Worm (Caenorhabditis elegans) whole organism, young adult: Measurements from ENCODE around the gene rpt-3.

Experiments
- B0019.2 ChIP-seq: fragments of 200-800 bp; sonication (Bioruptor generic); conservative IDR thresholded peaks from 2 replicates; pipeline ENCODE4 v1.3.6; 2022; ENCODE audit warnings: missing genetic modification reagents, missing genetic modification characterization, missing compliant biosample characterization
- B0035.1 ChIP-seq: sonication (generic microtip); optimal IDR thresholded peaks from 2 replicates; lab custom pipeline; 2016; ENCODE audit warnings: missing genetic modification characterization, mild to moderate bottlenecking, missing compliant biosample characterization, missing genotype, missing genetic modification reagents
- D2030.7 ChIP-seq: fragments of 200-800 bp; sonication (Bioruptor generic); IDR thresholded peaks from 2 replicates; pipeline ENCODE4 v1.3.6; 2022; ENCODE audit warnings: missing genetic modification reagents, missing genetic modification characterization, missing compliant biosample characterization
- F23B12.7 ChIP-seq: sonication (generic microtip); optimal IDR thresholded peaks from 2 replicates; lab custom pipeline; 2017; ENCODE audit warnings: missing genetic modification characterization, mild to moderate bottlenecking, missing compliant biosample characterization, antibody characterized with exemption, moderate library complexity; ENCODE audit not compliant: insufficient read depth
- F33H1.4 ChIP-seq: fragments of 200-800 bp; sonication (Bioruptor generic); IDR thresholded peaks from 2 replicates; pipeline ENCODE4 v1.3.6; 2022; ENCODE audit warnings: missing genetic modification reagents, missing genetic modification characterization, missing compliant biosample characterization
- F39B2.1 ChIP-seq: fragments of 200-800 bp; sonication (Bioruptor generic); IDR thresholded peaks from 2 replicates; pipeline ENCODE4 v1.3.6; 2022; ENCODE audit warnings: missing genetic modification reagents, missing genetic modification characterization, missing compliant biosample characterization
- F52B5.7 ChIP-seq: sonication (generic microtip); optimal IDR thresholded peaks from 2 replicates; lab custom pipeline; 2016; ENCODE audit warnings: mild to moderate bottlenecking, missing genetic modification characterization, missing compliant biosample characterization
- K12H6.12 ChIP-seq: fragments of 200-800 bp; sonication (Bioruptor generic); optimal IDR thresholded peaks from 2 replicates; lab custom pipeline; 2018; ENCODE audit warnings: mild to moderate bottlenecking, missing genetic modification characterization, missing compliant biosample characterization
- T07F8.4 ChIP-seq: sonication (generic microtip); optimal IDR thresholded peaks from 2 replicates; lab custom pipeline; 2016; ENCODE audit warnings: mild to moderate bottlenecking, missing genetic modification characterization, moderate library complexity, missing compliant biosample characterization
- akir-1 ChIP-seq: fragments of 200-800 bp; sonication (Bioruptor generic); optimal IDR thresholded peaks from 2 replicates; lab custom pipeline; 2018; ENCODE audit warnings: mild to moderate bottlenecking, missing genetic modification characterization, moderate library complexity, missing compliant biosample characterization
- ama-1 ChIP-seq, 3 experiments: fragments of 150-350 bp in 1 of 3; sonication (generic microtip) in 2 of 3; optimal IDR thresholded peaks; 2 replicates each; lab custom pipeline; 2014 to 2018; ENCODE audit warnings: missing biosample characterization in 2 of 3, missing genetic modification characterization in 2 of 3, missing genetic modification reagents in 2 of 3
- aptf-2 ChIP-seq: fragments of 200-800 bp; sonication (Bioruptor generic); conservative IDR thresholded peaks from 2 replicates; pipeline ENCODE4 v1.3.6; 2022; ENCODE audit warnings: missing genetic modification reagents, missing genetic modification characterization, missing compliant biosample characterization
- bed-1 ChIP-seq: fragments of 200-800 bp; sonication (Bioruptor generic); IDR thresholded peaks from 2 replicates; pipeline ENCODE4 v1.3.6; 2022; ENCODE audit warnings: missing genetic modification reagents, missing genetic modification characterization, missing compliant biosample characterization
- ccch-3 ChIP-seq: fragments of 200-800 bp; sonication (Bioruptor generic); optimal IDR thresholded peaks from 2 replicates; lab custom pipeline; 2018; ENCODE audit warnings: mild to moderate bottlenecking, missing genetic modification characterization, missing compliant biosample characterization
- cebp-2 ChIP-seq: fragments of 200-800 bp; sonication (Bioruptor generic); IDR thresholded peaks from 2 replicates; pipeline ENCODE4 v1.3.6; 2022; ENCODE audit warnings: missing genetic modification characterization, missing compliant biosample characterization
- ceh-79 ChIP-seq: sonication (generic microtip); optimal IDR thresholded peaks from 2 replicates; lab custom pipeline; 2017; ENCODE audit warnings: mild to moderate bottlenecking, missing genetic modification characterization, missing compliant biosample characterization
- ceh-91 ChIP-seq: fragments of 200-800 bp; sonication (Bioruptor generic); IDR thresholded peaks from 2 replicates; pipeline ENCODE4 v1.3.6; 2022; ENCODE audit warnings: missing genetic modification reagents, missing genetic modification characterization, missing compliant biosample characterization
- dpff-1 ChIP-seq: sonication (generic microtip); optimal IDR thresholded peaks from 2 replicates; lab custom pipeline; 2017; ENCODE audit warnings: mild to moderate bottlenecking, missing genetic modification characterization, missing compliant biosample characterization
- ekl-4 ChIP-seq: fragments of 200-800 bp; sonication (Bioruptor generic); IDR thresholded peaks from 2 replicates; pipeline ENCODE4 v1.3.6; 2022; ENCODE audit warnings: missing genetic modification reagents, missing genetic modification characterization, missing compliant biosample characterization
- him-1 ChIP-seq: sonication (generic microtip); optimal IDR thresholded peaks from 2 replicates; lab custom pipeline; 2016; ENCODE audit warnings: missing genotype, missing genetic modification reagents, missing genetic modification characterization, missing compliant biosample characterization
- hlh-12 ChIP-seq: sonication (generic microtip); optimal IDR thresholded peaks from 2 replicates; lab custom pipeline; 2016; ENCODE audit warnings: missing genetic modification characterization, missing compliant biosample characterization
- hmg-1.2 ChIP-seq: fragments of 200-800 bp; sonication (Bioruptor generic); IDR thresholded peaks from 2 replicates; pipeline ENCODE4 v1.3.6; 2022; ENCODE audit warnings: missing genetic modification reagents, missing genetic modification characterization, missing compliant biosample characterization
- let-526 ChIP-seq: fragments of 200-800 bp; sonication (Bioruptor generic); IDR thresholded peaks from 2 replicates; pipeline ENCODE4 v1.3.6; 2022; ENCODE audit warnings: missing genetic modification reagents, missing genetic modification characterization, missing compliant biosample characterization
- lin-54 ChIP-seq: fragments of 200-800 bp; sonication (Bioruptor generic); optimal IDR thresholded peaks from 2 replicates; lab custom pipeline; 2018; ENCODE audit warnings: mild to moderate bottlenecking, missing genetic modification characterization, missing compliant biosample characterization
- lir-1 ChIP-seq: fragments of 200-800 bp; sonication (Bioruptor generic); conservative IDR thresholded peaks from 2 replicates; pipeline ENCODE4 v1.3.6; 2022; ENCODE audit warnings: missing genetic modification reagents, missing genetic modification characterization, missing compliant biosample characterization
- lsl-1 ChIP-seq: fragments of 200-800 bp; sonication (Bioruptor generic); optimal IDR thresholded peaks from 2 replicates; lab custom pipeline; 2018; ENCODE audit warnings: mild to moderate bottlenecking, missing genetic modification characterization, moderate library complexity, missing compliant biosample characterization
- lsy-27 ChIP-seq: sonication (generic microtip); optimal IDR thresholded peaks from 2 replicates; lab custom pipeline; 2017; ENCODE audit warnings: missing genetic modification characterization, mild to moderate bottlenecking, missing compliant biosample characterization, antibody characterized with exemption, missing genotype, borderline replicate concordance; ENCODE audit not compliant: insufficient read depth
- madf-3 ChIP-seq: fragments of 200-800 bp; sonication (Bioruptor generic); IDR thresholded peaks from 2 replicates; pipeline ENCODE4 v1.3.6; 2022; ENCODE audit warnings: missing genetic modification reagents, missing genetic modification characterization, missing compliant biosample characterization
- madf-6 ChIP-seq: fragments of 200-800 bp; sonication (Bioruptor generic); IDR thresholded peaks from 2 replicates; pipeline ENCODE4 v1.3.6; 2022; ENCODE audit warnings: missing genetic modification reagents, missing genetic modification characterization, missing compliant biosample characterization
- madf-8 ChIP-seq: fragments of 200-800 bp; sonication (Bioruptor generic); conservative IDR thresholded peaks from 2 replicates; pipeline ENCODE4 v1.3.6; 2022; ENCODE audit warnings: missing genetic modification reagents, missing genetic modification characterization, missing compliant biosample characterization
- mcd-1 ChIP-seq: fragments of 200-800 bp; sonication (Bioruptor generic); IDR thresholded peaks from 2 replicates; pipeline ENCODE4 v1.3.6; 2022; ENCODE audit warnings: missing genetic modification reagents, missing genetic modification characterization, missing compliant biosample characterization
- nhr-179 ChIP-seq: sonication (generic microtip); optimal IDR thresholded peaks from 2 replicates; lab custom pipeline; 2016; ENCODE audit warnings: mild to moderate bottlenecking, missing genetic modification characterization, missing compliant biosample characterization
- nhr-27 ChIP-seq: fragments of 200-800 bp; sonication (Bioruptor generic); optimal IDR thresholded peaks from 2 replicates; lab custom pipeline; 2018; ENCODE audit warnings: mild to moderate bottlenecking, missing genetic modification characterization, moderate library complexity, missing compliant biosample characterization
- nhr-80 ChIP-seq: sonication (generic microtip); optimal IDR thresholded peaks from 2 replicates; lab custom pipeline; 2016; ENCODE audit warnings: missing genetic modification characterization, missing compliant biosample characterization
- pha-4 ChIP-seq: fragments of 150-350 bp; sonication (generic microtip); optimal IDR thresholded peaks from 2 replicates; lab custom pipeline; 2014; ENCODE audit warnings: missing biosample characterization, missing genetic modification reagents, missing genetic modification characterization
- rcor-1 ChIP-seq: fragments of 200-800 bp; sonication (Bioruptor generic); IDR thresholded peaks from 2 replicates; pipeline ENCODE4 v1.3.6; 2022; ENCODE audit warnings: missing genetic modification reagents, missing genetic modification characterization, missing compliant biosample characterization
- repo-1 ChIP-seq: sonication (generic microtip); optimal IDR thresholded peaks from 2 replicates; lab custom pipeline; 2017; ENCODE audit warnings: mild to moderate bottlenecking, missing genetic modification characterization, missing compliant biosample characterization
- rpc-1 ChIP-seq, 2 experiments: fragments of 150-350 bp in 1 of 2; sonication (generic microtip) in 1 of 2; optimal IDR thresholded peaks; 2 replicates each; lab custom pipeline; 2014 to 2018; ENCODE audit warnings: missing biosample characterization in 1 of 2, missing genetic modification characterization in 1 of 2, missing genetic modification reagents in 1 of 2, missing genotype in 1 of 2
- snpc-1.1 ChIP-seq: sonication (generic microtip); optimal IDR thresholded peaks from 2 replicates; lab custom pipeline; 2017; ENCODE audit warnings: missing genetic modification characterization, mild to moderate bottlenecking, missing compliant biosample characterization, antibody characterized with exemption, moderate library complexity, missing genotype, missing genetic modification reagents; ENCODE audit not compliant: insufficient read depth
- snpc-4 ChIP-seq, 5 experiments: fragments of 150-350 bp in 1 of 5; sonication (generic microtip) in 4 of 5; optimal IDR thresholded peaks; 2 replicates each; lab custom pipeline; 2014 to 2018; ENCODE audit warnings: missing genetic modification characterization in 5 of 5, missing biosample characterization in 3 of 5, antibody characterized with exemption in 2 of 5, mild to moderate bottlenecking in 2 of 5, missing compliant biosample characterization in 2 of 5, missing genotype in 2 of 5, moderate library complexity in 2 of 5, missing genetic modification reagents in 1 of 5
- tbp1 ChIP-seq: fragments of 200-800 bp; sonication (Bioruptor generic); optimal IDR thresholded peaks from 2 replicates; lab custom pipeline; 2018; ENCODE audit warnings: mild to moderate bottlenecking, missing genetic modification characterization, missing compliant biosample characterization
- tbx-9 ChIP-seq: sonication (generic microtip); optimal IDR thresholded peaks from 2 replicates; lab custom pipeline; 2016; ENCODE audit warnings: borderline replicate concordance, missing genetic modification characterization, inconsistent platforms, missing compliant biosample characterization
- ztf-26 ChIP-seq: sonication (generic microtip); optimal IDR thresholded peaks from 2 replicates; lab custom pipeline; 2017; ENCODE audit warnings: missing genetic modification characterization, missing compliant biosample characterization

The rpt-3 gene

ce11 chrIII:6450596-6450995, 39.0 kb upstream of the rpt-3 start, which contains the start of gene T26A5.6:
TSS of gene T26A5.6 (minus strand) at chrIII:6450696.
- no peak for TF ChIP-seq T07F8.4 (tag; lab: Kevin White, UChicago)
- TF ChIP-seq F39B2.1 (GFP tag; lab: Robert Waterston, UW), result no peak
- TF ChIP-seq hmg-1.2 (GFP tag; lab: Robert Waterston, UW), result no peak
- no peak for TF ChIP-seq lsl-1
- TF ChIP-seq akir-1 (GFP tag; lab: Kevin White, UChicago), result no peak
- no peak for TF ChIP-seq hlh-12 (tag; lab: Kevin White, UChicago)
- TF ChIP-seq ama-1 (optimal IDR thresholded peaks at IDR 0.05; lab: Kevin White, UChicago), result no peak
- no peak for TF ChIP-seq ama-1 (GFP tag; optimal IDR thresholded peaks at IDR 0.05; lab: Kevin White, UChicago)
- TF ChIP-seq ceh-91 (GFP tag; lab: Robert Waterston, UW), result no peak
- TF ChIP-seq tbx-9 (tag; lab: Kevin White, UChicago), result no peak
- no peak for TF ChIP-seq ceh-79

- no peak for TF ChIP-seq nhr-80 (tag; lab: Kevin White, UChicago)
- no peak for TF ChIP-seq B0035.1 (tag; lab: Kevin White, UChicago)
- TF ChIP-seq T07F8.4 (tag; lab: Kevin White, UChicago), result no peak
- no peak for TF ChIP-seq repo-1 (tag; lab: Kevin White, UChicago)
- TF ChIP-seq lsl-1, result no peak
- TF ChIP-seq tbp1 (GFP tag; lab: Kevin White, UChicago), result no peak
- TF ChIP-seq ccch-3, result no peak
- TF ChIP-seq rpc-1 (optimal IDR thresholded peaks at IDR 0.05; lab: Kevin White, UChicago), result no peak
- TF ChIP-seq rpc-1 (tag; optimal IDR thresholded peaks at IDR 0.05; lab: Kevin White, UChicago), result no peak
- no peak for TF ChIP-seq bed-1 (GFP tag; lab: Robert Waterston, UW)
- TF ChIP-seq lir-1, result no peak
- TF ChIP-seq D2030.7 (GFP tag; lab: Robert Waterston, UW), result no peak
- TF ChIP-seq nhr-179, result no peak
- no peak for TF ChIP-seq mcd-1 (GFP tag; lab: Robert Waterston, UW)
- no peak for TF ChIP-seq F33H1.4 (GFP tag; lab: Robert Waterston, UW)
- TF ChIP-seq madf-8, result no peak
- TF ChIP-seq snpc-4 (GFP tag; optimal IDR thresholded peaks at IDR 0.05; lab: Kevin White, UChicago), result no peak
- TF ChIP-seq snpc-4 (tag; optimal IDR thresholded peaks at IDR 0.05; lab: Kevin White, UChicago), result no peak
- TF ChIP-seq, all 124 proteins: peak for 0
Measured at ce11 chrIII:6452278-6452677, 37.3 kb upstream of the rpt-3 start, which contains the start of gene set-1. TSS of gene set-1 (minus strand) at chrIII:6452378.

- no peak for TF ChIP-seq F52B5.7
- TF ChIP-seq nhr-179, result no peak
- no peak for TF ChIP-seq cebp-2 (GFP tag; lab: Robert Waterston, UW)
- 0 out of 2 replicates have a peak, but pooled peaks have one; percentile 34 for TF ChIP-seq madf-6 (GFP tag; lab: Robert Waterston, UW)
- no peak for TF ChIP-seq him-1 (tag; lab: Kevin White, UChicago)
- no peak for TF ChIP-seq aptf-2 (GFP tag; lab: Robert Waterston, UW)
- peak; percentile 22 for TF ChIP-seq lin-54 (GFP tag; lab: Kevin White, UChicago)
- no peak for TF ChIP-seq ekl-4 (GFP tag; lab: Robert Waterston, UW)
- no peak for TF ChIP-seq let-526 (GFP tag; lab: Robert Waterston, UW)
- TF ChIP-seq F23B12.7, result no peak
- TF ChIP-seq madf-3, result no peak
- no peak for TF ChIP-seq lsy-27 (tag; lab: Kevin White, UChicago)
- TF ChIP-seq pha-4 (tag; lab: Kevin White, UChicago), result no peak
- TF ChIP-seq F39B2.1 (GFP tag; lab: Robert Waterston, UW), result no peak
- TF ChIP-seq mcd-1 (GFP tag; lab: Robert Waterston, UW), result peak; percentile 33; the same call in 1 of the 2 replicates
- TF ChIP-seq dpff-1, result no peak
- no peak for TF ChIP-seq rcor-1
- no peak for TF ChIP-seq snpc-4 (GFP tag; optimal IDR thresholded peaks at IDR 0.05; lab: Kevin White, UChicago)
- no peak for TF ChIP-seq snpc-4 (tag; optimal IDR thresholded peaks at IDR 0.05; lab: Kevin White, UChicago)
- TF ChIP-seq nhr-27, result no peak
- no peak for TF ChIP-seq K12H6.12 (tag; lab: Kevin White, UChicago)
- TF ChIP-seq ztf-26 (tag; lab: Kevin White, UChicago), result no peak
- no peak for TF ChIP-seq B0019.2 (GFP tag; lab: Robert Waterston, UW)
- TF ChIP-seq snpc-1.1, result no peak
Measured at ce11 chrIII:6452683-6453082, 36.9 kb upstream of the rpt-3 start.
